Worm (Caenorhabditis elegans) whole organism, L2 larva: Measurements from ENCODE around the gene F57A8.7.

Source experiments
- C34F6.9 ChIP-seq: fragments of 150-350 bp; optimal IDR thresholded peaks from 2 replicates; lab custom pipeline; 2014; ENCODE audit warnings: missing biosample characterization, missing genetic modification characterization
- F13H6.1 ChIP-seq: sonication (generic microtip); optimal IDR thresholded peaks from 2 replicates; lab custom pipeline; 2016; ENCODE audit warnings: missing genetic modification characterization, missing compliant biosample characterization
- R02D3.7 ChIP-seq: fragments of 150-350 bp; optimal IDR thresholded peaks from 2 replicates; lab custom pipeline; 2014; ENCODE audit warnings: missing biosample characterization, missing genetic modification characterization
- Y55F3AM.14 ChIP-seq: fragments of 200-800 bp; sonication (Bioruptor generic); optimal IDR thresholded peaks from 2 replicates; lab custom pipeline; 2018; ENCODE audit warnings: mild to moderate bottlenecking, missing genetic modification characterization, missing compliant biosample characterization
- ZK546.5 ChIP-seq: sonication (generic microtip); optimal IDR thresholded peaks from 2 replicates; lab custom pipeline; 2017; ENCODE audit warnings: missing biosample characterization, missing genetic modification characterization
- aly-2 ChIP-seq: fragments of 150-350 bp; optimal IDR thresholded peaks from 2 replicates; lab custom pipeline; 2014; ENCODE audit warnings: missing biosample characterization, missing genetic modification characterization
- ceh-16 ChIP-seq: fragments of 150-350 bp; optimal IDR thresholded peaks from 2 replicates; lab custom pipeline; 2014; ENCODE audit warnings: missing biosample characterization, missing genetic modification characterization
- ceh-82 ChIP-seq: fragments of 150-350 bp; optimal IDR thresholded peaks from 2 replicates; lab custom pipeline; 2014; ENCODE audit warnings: missing biosample characterization, missing genetic modification characterization
- dmd-4 ChIP-seq: sonication (generic microtip); optimal IDR thresholded peaks from 2 replicates; lab custom pipeline; 2017; ENCODE audit warnings: missing biosample characterization, missing genetic modification characterization
- elt-1 ChIP-seq: fragments of 150-350 bp; optimal IDR thresholded peaks from 2 replicates; lab custom pipeline; 2014; ENCODE audit warnings: missing biosample characterization, missing genetic modification characterization
- fos-1 ChIP-seq: fragments of 150-350 bp; optimal IDR thresholded peaks from 2 replicates; lab custom pipeline; 2014; ENCODE audit warnings: missing biosample characterization, missing genetic modification characterization
- gmeb-1 ChIP-seq: fragments of 150-350 bp; optimal IDR thresholded peaks from 2 replicates; lab custom pipeline; 2014; ENCODE audit warnings: missing biosample characterization, missing genetic modification characterization
- lin-11 ChIP-seq: fragments of 150-350 bp; sonication (generic microtip); optimal IDR thresholded peaks from 2 replicates; lab custom pipeline; 2014; ENCODE audit warnings: missing biosample characterization, missing genetic modification characterization, inconsistent platforms, mixed read lengths
- lin-13 ChIP-seq: fragments of 150-350 bp; optimal IDR thresholded peaks from 2 replicates; lab custom pipeline; 2014; ENCODE audit warnings: missing biosample characterization, missing genetic modification reagents, missing genetic modification characterization
- lsy-2 ChIP-seq, 2 experiments: fragments of 150-350 bp in 1 of 2; sonication (generic microtip) in 1 of 2; optimal IDR thresholded peaks; 2 replicates each; lab custom pipeline; 2014 to 2017; ENCODE audit warnings: missing biosample characterization in 2 of 2, missing genetic modification characterization in 2 of 2
- mbf-1 ChIP-seq: sonication (generic microtip); optimal IDR thresholded peaks from 2 replicates; lab custom pipeline; 2017; ENCODE audit warnings: missing biosample characterization, missing genetic modification characterization
- mdl-1 ChIP-seq, 2 experiments: fragments of 150-350 bp in 1 of 2; sonication (generic microtip) in 1 of 2; optimal IDR thresholded peaks; 2 replicates each; lab custom pipeline; 2017; ENCODE audit warnings: missing biosample characterization in 2 of 2, missing genetic modification characterization in 2 of 2
- nhr-10 ChIP-seq: sonication (generic microtip); optimal IDR thresholded peaks from 2 replicates; lab custom pipeline; 2017; ENCODE audit warnings: missing biosample characterization, missing genetic modification characterization
- nhr-12 ChIP-seq: fragments of 150-350 bp; optimal IDR thresholded peaks from 2 replicates; lab custom pipeline; 2014; ENCODE audit warnings: missing biosample characterization, missing genetic modification characterization
- nhr-129 ChIP-seq: fragments of 150-350 bp; optimal IDR thresholded peaks from 2 replicates; lab custom pipeline; 2014; ENCODE audit warnings: missing biosample characterization, missing genetic modification characterization
- nhr-21 ChIP-seq: fragments of 150-350 bp; optimal IDR thresholded peaks from 2 replicates; lab custom pipeline; 2014; ENCODE audit warnings: missing biosample characterization, missing genetic modification characterization
- nhr-23 ChIP-seq: fragments of 150-350 bp; optimal IDR thresholded peaks from 2 replicates; lab custom pipeline; 2014; ENCODE audit warnings: missing biosample characterization, missing genetic modification reagents, missing genetic modification characterization
- nhr-237 ChIP-seq: fragments of 150-350 bp; optimal IDR thresholded peaks from 2 replicates; lab custom pipeline; 2014; ENCODE audit warnings: missing biosample characterization, missing genetic modification characterization
- nhr-25 ChIP-seq: fragments of 150-350 bp; sonication (generic microtip); optimal IDR thresholded peaks from 3 replicates; lab custom pipeline; 2014; ENCODE audit warnings: missing biosample characterization, missing genetic modification characterization
- nhr-77 ChIP-seq: fragments of 150-350 bp; optimal IDR thresholded peaks from 2 replicates; lab custom pipeline; 2014; ENCODE audit warnings: missing biosample characterization, missing genetic modification characterization
- peb-1 ChIP-seq: fragments of 150-350 bp; optimal IDR thresholded peaks from 2 replicates; lab custom pipeline; 2014; ENCODE audit warnings: missing biosample characterization, missing genetic modification characterization
- skn-1 ChIP-seq: sonication (generic microtip); optimal IDR thresholded peaks from 2 replicates; lab custom pipeline; 2017; ENCODE audit warnings: missing biosample characterization, missing genetic modification characterization
- snpc-4 ChIP-seq: fragments of 150-350 bp; optimal IDR thresholded peaks from 2 replicates; lab custom pipeline; 2014; ENCODE audit warnings: missing biosample characterization, missing genetic modification characterization
- unc-55 ChIP-seq: fragments of 150-350 bp; sonication (generic microtip); optimal IDR thresholded peaks from 3 replicates; lab custom pipeline; 2014; ENCODE audit warnings: missing biosample characterization, missing genetic modification reagents, missing genetic modification characterization
- unc-62 ChIP-seq: fragments of 150-350 bp; optimal IDR thresholded peaks from 2 replicates; lab custom pipeline; 2014; ENCODE audit warnings: missing biosample characterization, missing genetic modification reagents, missing genetic modification characterization
- zag-1 ChIP-seq: fragments of 150-350 bp; optimal IDR thresholded peaks from 2 replicates; lab custom pipeline; 2014; ENCODE audit warnings: missing biosample characterization, missing genetic modification characterization
- ztf-1 ChIP-seq: fragments of 200-800 bp; sonication (Bioruptor generic); conservative IDR thresholded peaks from 2 replicates; pipeline ENCODE4 v1.3.6; 2022; ENCODE audit warnings: missing genetic modification characterization, missing compliant biosample characterization
- ztf-4 ChIP-seq: fragments of 150-350 bp; optimal IDR thresholded peaks from 2 replicates; lab custom pipeline; 2014; ENCODE audit warnings: missing biosample characterization, missing genetic modification characterization

F57A8.7 gene

ce11 chrV:10054872-10055271 lies 20.7 kb upstream of the F57A8.7 start, which contains the start of gene yif-1:
TSS of gene yif-1 (minus strand) at chrV:10054913.
- peak; percentile 24 for TF ChIP-seq unc-55 (GFP tag; lab: Kevin White, UChicago)
- peak; percentile 14 to 90 for TF ChIP-seq lsy-2 (tag; optimal IDR thresholded peaks at IDR 0.05; lab: Kevin White, UChicago)
- peak; percentile 47 for TF ChIP-seq C34F6.9
- TF ChIP-seq R02D3.7 (tag; lab: Kevin White, UChicago): no peak
- TF ChIP-seq mdl-1 (tag; optimal IDR thresholded peaks at IDR 0.05; lab: Kevin White, UChicago): no peak

ce11 chrV:10058748-10059147 lies 16.8 kb upstream of the F57A8.7 start:
- no peak for TF ChIP-seq nhr-12 (tag; lab: Kevin White, UChicago)
- TF ChIP-seq ztf-1: no peak
- TF ChIP-seq dmd-4 (tag; lab: Kevin White, UChicago): no peak
- TF ChIP-seq F13H6.1 (tag; lab: Kevin White, UChicago): no peak
- no peak for TF ChIP-seq nhr-237 (tag; lab: Kevin White, UChicago)
- TF ChIP-seq snpc-4 (tag; lab: Kevin White, UChicago): no peak
- no peak for TF ChIP-seq ztf-4
- TF ChIP-seq lin-11: no peak
- no peak for TF ChIP-seq nhr-25 (tag; lab: Kevin White, UChicago)
- no peak for TF ChIP-seq zag-1 (tag; lab: Kevin White, UChicago)
- no peak for TF ChIP-seq elt-1 (tag; lab: Kevin White, UChicago)
- TF ChIP-seq lsy-2 (tag; optimal IDR thresholded peaks at IDR 0.05; lab: Kevin White, UChicago): no peak
- TF ChIP-seq unc-62: no peak
- TF ChIP-seq C34F6.9: no peak
- TF ChIP-seq, all 48 proteins: peak for 0

ce11 chrV:10060039-10060438 lies 15.5 kb upstream of the F57A8.7 start:
- no peak for TF ChIP-seq ztf-1
- no peak for TF ChIP-seq skn-1
- no peak for TF ChIP-seq nhr-23 (tag; lab: Kevin White, UChicago)
- TF ChIP-seq nhr-129: peak; percentile 6
- no peak for TF ChIP-seq nhr-237 (tag; lab: Kevin White, UChicago)
- TF ChIP-seq C34F6.9: peak; percentile 9

ce11 chrV:10064221-10064620 lies 11.3 kb upstream of the F57A8.7 start, which contains the start of gene fipr-13:
TSS of gene fipr-13 (plus strand) at chrV:10064521.
- TF ChIP-seq unc-55 (GFP tag; lab: Kevin White, UChicago) (no peak), nhr-77 (no peak)
- TF ChIP-seq, all 48 proteins: peak for 0

- TF ChIP-seq peb-1 (no peak), aly-2 (tag; lab: Kevin White, UChicago) (no peak), skn-1 (no peak), nhr-237 (tag; lab: Kevin White, UChicago) (no peak), gmeb-1 (tag; lab: Kevin White, UChicago) (no peak), nhr-129 (no peak), ceh-82 (tag; lab: Kevin White, UChicago) (no peak), ZK546.5 (tag; lab: Kevin White, UChicago) (no peak), lin-11 (no peak), elt-1 (tag; lab: Kevin White, UChicago) (no peak), nhr-21 (tag; lab: Kevin White, UChicago) (no peak), ceh-16 (tag; lab: Kevin White, UChicago) (no peak), mbf-1 (tag; lab: Kevin White, UChicago) (no peak), nhr-10 (tag; lab: Kevin White, UChicago) (no peak)
These were observed 9.9 kb upstream of the F57A8.7 start for ce11 chrV:10065679-10066078.

- TF ChIP-seq ceh-82 (tag; lab: Kevin White, UChicago): no peak
- no peak for TF ChIP-seq lin-13 (GFP tag; lab: Kevin White, UChicago)
- no peak for TF ChIP-seq Y55F3AM.14 (GFP tag; lab: Kevin White, UChicago)
- TF ChIP-seq fos-1 (tag; lab: Kevin White, UChicago): no peak
These were observed 8.8 kb upstream of the F57A8.7 start, which contains the start of gene npr-39 for ce11 chrV:10066769-10067168. TSS of gene npr-39 (plus strand) at chrV:10067069.
